Fruit fly (Drosophila melanogaster): ENCODE data around the gene CG4686.
A peak's percentile ranks its signal among the peaks of the same experiment; 100 is the strongest.

CG4686 gene

dm6 chr3R:19830973-19831372 lies 33.3 kb upstream of the CG4686 start (continued):
- TF ChIP-seq prd (optimal IDR thresholded peaks at IDR 0.05): no peak
- TF ChIP-seq prd (GFP tag; IDR thresholded peaks at IDR 0.05): peak; percentile 68
- TF ChIP-seq CG1024 (GFP tag; IDR thresholded peaks at IDR 0.05): no peak
- no peak for TF ChIP-seq CG42726 (GFP tag; IDR thresholded peaks at IDR 0.05; ENCODE audit: partially characterized antibody)
- peak; percentile 12 for TF ChIP-seq CG13624 (GFP tag; optimal IDR thresholded peaks at IDR 0.05)
- no peak for TF ChIP-seq CG10565 (GFP tag; optimal IDR thresholded peaks at IDR 0.05)
- TF ChIP-seq croc (GFP tag; conservative IDR thresholded peaks at IDR 0.05): no peak
- TF ChIP-seq CG8765 (GFP tag; IDR thresholded peaks at IDR 0.05): no peak
- TF ChIP-seq ase (GFP tag; IDR thresholded peaks at IDR 0.05): no peak
- no peak for TF ChIP-seq CG8089 (GFP tag; optimal IDR thresholded peaks at IDR 0.05)
- peak; percentile 24; the same call in 1 of the 2 replicates for TF ChIP-seq H2.0 (GFP tag; IDR thresholded peaks at IDR 0.05)
- TF ChIP-seq oc (tag; optimal IDR thresholded peaks at IDR 0.05): peak; percentile 85
- peak; percentile 29 for TF ChIP-seq zfh2 (GFP tag; optimal IDR thresholded peaks at IDR 0.05)
- no peak for TF ChIP-seq Hr78 (GFP tag; optimal IDR thresholded peaks at IDR 0.05)
- TF ChIP-seq Awh (GFP tag; IDR thresholded peaks at IDR 0.05): peak; percentile 72
- TF ChIP-seq org-1 (GFP tag; optimal IDR thresholded peaks at IDR 0.05): peak; percentile 61
- no peak for TF ChIP-seq CG31388 (GFP tag; optimal IDR thresholded peaks at IDR 0.05)
- TF ChIP-seq CG4424 (GFP tag; optimal IDR thresholded peaks at IDR 0.05): peak; percentile 46
- TF ChIP-seq ken (GFP tag; IDR thresholded peaks at IDR 0.05): peak; percentile 67; the same call in 1 of the 3 replicates
- TF ChIP-seq lab (GFP tag; optimal IDR thresholded peaks at IDR 0.05): peak; percentile 76
- peak; percentile 61 for TF ChIP-seq fd96Cb (tag; optimal IDR thresholded peaks at IDR 0.05)
- TF ChIP-seq CG2202 (tag; optimal IDR thresholded peaks at IDR 0.05): no peak
- peak; percentile 67 for TF ChIP-seq Sox100B (GFP tag; optimal IDR thresholded peaks at IDR 0.05)
- TF ChIP-seq dmrt11E (tag; optimal IDR thresholded peaks at IDR 0.05): no peak
- peak; percentile 72 for TF ChIP-seq Fer3 (tag; optimal IDR thresholded peaks at IDR 0.05)
- peak; percentile 46 for TF ChIP-seq ewg (GFP tag; optimal IDR thresholded peaks at IDR 0.05)
- no peak for TF ChIP-seq insv (GFP tag; optimal IDR thresholded peaks at IDR 0.05)
- TF ChIP-seq CG11504 (tag; optimal IDR thresholded peaks at IDR 0.05): peak; percentile 83
- TF ChIP-seq Antp (GFP tag; optimal IDR thresholded peaks at IDR 0.05): peak; percentile 25
- peak; percentile 38 for TF ChIP-seq CG16863 (GFP tag; optimal IDR thresholded peaks at IDR 0.05)
- peak; percentile 64 for TF ChIP-seq CG8924 (tag; optimal IDR thresholded peaks at IDR 0.05)
- no peak for TF ChIP-seq ERR (GFP tag; optimal IDR thresholded peaks at IDR 0.05)
- TF ChIP-seq bowl (GFP tag; IDR thresholded peaks at IDR 0.05): peak; percentile 65; the same call in 1 of the 2 replicates
- TF ChIP-seq lov (optimal IDR thresholded peaks at IDR 0.05): no peak
- TF ChIP-seq lov (GFP tag; IDR thresholded peaks at IDR 0.05): no peak
- peak; percentile 53 for TF ChIP-seq B-H1 (GFP tag; IDR thresholded peaks at IDR 0.05)
- no peak for TF ChIP-seq Mes4 (GFP tag; optimal IDR thresholded peaks at IDR 0.05)
- peak; percentile 55 for TF ChIP-seq CG17385 (GFP tag; optimal IDR thresholded peaks at IDR 0.05)
- 0 out of 3 replicates have a peak, but pooled peaks have one; percentile 56 for TF ChIP-seq so (GFP tag; IDR thresholded peaks at IDR 0.05)
- no peak for TF ChIP-seq CG11723 (GFP tag; optimal IDR thresholded peaks at IDR 0.05)
- TF ChIP-seq unpg (GFP tag; optimal IDR thresholded peaks at IDR 0.05): peak; percentile 90
- TF ChIP-seq Asciz (GFP tag; optimal IDR thresholded peaks at IDR 0.05): peak; percentile 72
- no peak for TF ChIP-seq Optix (GFP tag; IDR thresholded peaks at IDR 0.05)
- TF ChIP-seq ab (GFP tag; optimal IDR thresholded peaks at IDR 0.05): no peak
- TF ChIP-seq CG5953 (GFP tag; IDR thresholded peaks at IDR 0.05): peak; percentile 63; the same call in 1 of the 2 replicates
- no peak; the same call in 1 of the 2 replicates for TF ChIP-seq CG9932 (GFP tag; IDR thresholded peaks at IDR 0.05)
- TF ChIP-seq Dll (GFP tag; IDR thresholded peaks at IDR 0.05; ENCODE audit: partially characterized antibody): no peak
- no peak for TF ChIP-seq CG15073 (GFP tag; optimal IDR thresholded peaks at IDR 0.05)
- TF ChIP-seq CG7987 (GFP tag; optimal IDR thresholded peaks at IDR 0.05): no peak
- no peak for TF ChIP-seq btn (GFP tag; optimal IDR thresholded peaks at IDR 0.05)
- peak; percentile 65 for TF ChIP-seq CG3281 (GFP tag; optimal IDR thresholded peaks at IDR 0.05)

Data from whole organism, embryonic.